Worm (Caenorhabditis elegans): Measurements from ENCODE around the gene sre-26.

The sre-26 gene

DNA sequence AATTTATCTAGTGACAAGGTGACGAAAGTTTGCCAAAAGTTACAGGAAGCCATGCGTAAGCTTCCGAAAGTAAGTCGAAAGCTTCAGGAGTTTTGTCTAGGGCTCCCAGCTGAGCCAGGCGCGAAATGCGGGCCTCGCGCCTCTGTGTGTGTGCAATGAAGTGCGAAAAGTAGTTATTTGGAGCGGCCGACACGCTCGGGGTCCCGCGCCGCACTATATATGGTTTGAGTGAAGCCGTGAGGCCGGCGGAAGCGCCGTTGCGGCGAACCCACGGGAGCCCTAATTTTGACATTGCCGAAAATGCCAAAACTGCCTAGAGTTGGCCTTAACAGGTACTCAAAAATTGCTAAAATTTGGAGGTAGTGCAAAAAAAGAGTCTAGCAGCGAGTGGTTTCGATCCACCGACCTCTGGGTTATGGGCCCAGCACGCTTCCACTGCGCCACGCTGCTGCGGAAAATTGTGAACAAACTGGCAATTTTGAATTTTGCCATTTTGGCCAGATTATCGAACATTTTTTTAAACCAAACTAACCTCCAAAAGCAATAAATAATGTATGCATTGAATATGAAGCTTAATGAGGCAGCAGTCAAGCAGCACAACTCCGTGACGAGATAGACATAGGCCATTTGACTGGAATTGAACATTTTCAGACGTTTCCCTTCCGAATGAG, 15.0 kb upstream of the sre-26 start (continued):
- TF ChIP-seq F23B12.7 (tag; optimal IDR thresholded peaks at IDR 0.05; ENCODE audit: insufficient read depth): peak; percentile 22
- peak; percentile 22; the same call in 1 of the 2 replicates for TF ChIP-seq F33H1.4 (GFP tag; IDR thresholded peaks at IDR 0.05)
- TF ChIP-seq ztf-6 (GFP tag; IDR thresholded peaks at IDR 0.05): no peak
- TF ChIP-seq F37B4.10 (GFP tag; IDR thresholded peaks at IDR 0.05): no peak
- TF ChIP-seq tbp1 (GFP tag; optimal IDR thresholded peaks at IDR 0.05): peak; percentile 87
- no peak for TF ChIP-seq Y79H2A.3 (GFP tag; conservative IDR thresholded peaks at IDR 0.05)
- no peak for TF ChIP-seq F49E8.2 (tag; optimal IDR thresholded peaks at IDR 0.05; ENCODE audit: insufficient read depth)
- no peak for TF ChIP-seq B0019.2 (GFP tag; conservative IDR thresholded peaks at IDR 0.05)
- TF ChIP-seq sptf-2 (GFP tag; optimal IDR thresholded peaks at IDR 0.05): no peak
- TF ChIP-seq athp-1 (tag; optimal IDR thresholded peaks at IDR 0.05): no peak
- TF ChIP-seq rpc-1 (optimal IDR thresholded peaks at IDR 0.05): peak; percentile 62
- TF ChIP-seq rpc-1 (tag; optimal IDR thresholded peaks at IDR 0.05): peak; percentile 75
- TF ChIP-seq B0261.1 (tag; optimal IDR thresholded peaks at IDR 0.05): peak; percentile 61
- TF ChIP-seq ztf-22 (GFP tag; optimal IDR thresholded peaks at IDR 0.05): no peak
- TF ChIP-seq egl-18 (GFP tag; IDR thresholded peaks at IDR 0.05): no peak
- TF ChIP-seq nhr-120 (GFP tag; IDR thresholded peaks at IDR 0.05): 0 out of 2 replicates have a peak, but pooled peaks have one; percentile 11
- TF ChIP-seq ztf-25 (GFP tag; IDR thresholded peaks at IDR 0.05): 0 out of 2 replicates have a peak, but pooled peaks have one; percentile 32
- no peak for TF ChIP-seq chd-7 (tag; optimal IDR thresholded peaks at IDR 0.05)
- TF ChIP-seq let-526 (GFP tag; IDR thresholded peaks at IDR 0.05): no peak
- TF ChIP-seq nhr-27 (tag; optimal IDR thresholded peaks at IDR 0.05): no peak

DNA sequence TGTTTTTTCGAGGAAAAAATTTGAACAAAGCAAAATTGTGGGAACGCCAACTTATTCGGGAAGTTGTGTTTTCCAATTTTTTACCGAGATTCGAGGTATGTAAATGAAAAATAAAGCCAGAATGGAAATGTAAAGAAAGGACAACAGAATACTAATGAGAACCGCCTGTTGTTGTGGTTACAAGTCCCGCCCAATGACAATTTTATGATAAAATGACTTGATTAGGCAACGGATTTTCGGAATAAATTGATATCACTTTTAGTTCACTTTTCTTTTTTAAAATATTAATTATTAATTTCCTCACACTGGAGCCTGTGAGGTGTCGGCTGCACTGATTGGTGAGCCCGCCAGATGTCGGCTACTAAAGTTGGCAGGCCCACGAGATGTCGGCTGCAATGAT, 12.0 kb upstream of the sre-26 start, which contains the start of gene dct-12:
Gene dct-12, minus strand, starts transcription at position 101 of the 400 bp plus-strand sequence.
- TF ChIP-seq ztf-18 (tag; optimal IDR thresholded peaks at IDR 0.05) (no peak), snpc-4 (GFP tag; optimal IDR thresholded peaks at IDR 0.05) (no peak), snpc-4 (tag; optimal IDR thresholded peaks at IDR 0.05) (peak in 1 of 4 experiments; percentile 35)

DNA sequence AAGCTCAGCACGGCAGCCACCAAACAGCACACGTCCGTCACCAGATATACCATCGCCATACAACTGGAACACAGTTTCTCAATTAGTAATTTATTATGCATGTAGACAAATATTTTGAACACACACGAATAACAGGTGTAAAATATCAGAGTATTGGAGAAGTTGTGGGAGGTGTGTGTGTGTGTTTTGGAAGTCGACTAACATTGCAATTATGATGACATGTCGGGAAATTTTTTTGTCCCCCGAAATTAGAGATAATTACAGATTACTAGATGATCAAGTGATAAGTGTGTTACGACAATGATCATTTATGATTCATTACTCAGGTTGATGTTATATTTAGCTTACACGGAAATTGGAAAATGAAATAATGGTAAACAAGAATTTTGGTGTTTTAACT, 9.4 kb upstream of the sre-26 start, which contains the start of gene Y57A10C.8:
Gene Y57A10C.8, minus strand, starts transcription at position 101 of the 400 bp plus-strand sequence.
- TF ChIP-seq rec-8 (tag; optimal IDR thresholded peaks at IDR 0.05) (no peak), bed-2 (GFP tag; IDR thresholded peaks at IDR 0.05) (no peak), tbp1 (GFP tag; optimal IDR thresholded peaks at IDR 0.05) (no peak), K12H6.12 (tag; optimal IDR thresholded peaks at IDR 0.05) (no peak), F22D6.2 (tag; optimal IDR thresholded peaks at IDR 0.05) (no peak), egrh-3 (GFP tag; IDR thresholded peaks at IDR 0.05) (no peak), dpff-1 (tag; optimal IDR thresholded peaks at IDR 0.05) (no peak), B0336.3 (GFP tag; IDR thresholded peaks at IDR 0.05) (no peak), attf-3 (GFP tag; conservative IDR thresholded peaks at IDR 0.05) (no peak), pbrm-1 (GFP tag; IDR thresholded peaks at IDR 0.05) (no peak), ceh-100 (GFP tag; IDR thresholded peaks at IDR 0.05) (no peak), akir-1 (GFP tag; optimal IDR thresholded peaks at IDR 0.05) (no peak), ceh-91 (GFP tag; IDR thresholded peaks at IDR 0.05) (no peak), efl-1 (GFP tag; optimal IDR thresholded peaks at IDR 0.05) (no peak), lin-35 (GFP tag; optimal IDR thresholded peaks at IDR 0.05) (no peak), ekl-4 (GFP tag; IDR thresholded peaks at IDR 0.05) (no peak), repo-1 (tag; optimal IDR thresholded peaks at IDR 0.05) (no peak), hlh-26 (GFP tag; conservative IDR thresholded peaks at IDR 0.05) (no peak), zim-3 (tag; optimal IDR thresholded peaks at IDR 0.05) (no peak), cebp-2 (GFP tag; IDR thresholded peaks at IDR 0.05) (no peak)

Measured in whole organism, young adult.